Worm (Caenorhabditis elegans): Measurements from ENCODE around the gene F40A3.4.

ce11 chrV:7925483-7925882 is 49.9 kb downstream of the F40A3.4 start, which contains the start of gene srsx-7:
- no peak for TF ChIP-seq F13C5.2 (tag; optimal IDR thresholded peaks at IDR 0.05)
- no peak for TF ChIP-seq tra-4 (tag; optimal IDR thresholded peaks at IDR 0.05)
- TF ChIP-seq ama-1 (optimal IDR thresholded peaks at IDR 0.05), result no peak
- no peak for TF ChIP-seq aly-1 (tag; optimal IDR thresholded peaks at IDR 0.05)
- TF ChIP-seq hnd-1 (tag; optimal IDR thresholded peaks at IDR 0.05), result no peak
- no peak for TF ChIP-seq pes-1 (GFP tag; IDR thresholded peaks at IDR 0.05)
- no peak for TF ChIP-seq flt-1 (GFP tag; IDR thresholded peaks at IDR 0.05)
- TF ChIP-seq tbx-37 (GFP tag; conservative IDR thresholded peaks at IDR 0.05), result no peak
- TF ChIP-seq ceh-13 (GFP tag; optimal IDR thresholded peaks at IDR 0.05), result no peak
